Fruit fly (Drosophila melanogaster) whole organism, embryonic: ENCODE data around the gene DNAlig4.

Source experiments
- Antp ChIP-seq: fragments of 200-800 bp; sonication (Bioruptor generic); optimal IDR thresholded peaks from 3 replicates; lab custom pipeline; 2016; ENCODE audit warnings: missing biosample characterization, missing genetic modification characterization
- Atf-2 ChIP-seq: fragments of 200-800 bp; sonication (Bioruptor generic); optimal IDR thresholded peaks from 2 replicates; lab custom pipeline; 2016; ENCODE audit warnings: missing biosample characterization, missing genetic modification characterization
- CG1024 ChIP-seq: fragments of 200-800 bp; sonication (Bioruptor generic); IDR thresholded peaks from 2 replicates; pipeline ENCODE4 v1.3.6; 2022; ENCODE audit warnings: missing biosample characterization, missing genetic modification characterization
- CG10462 ChIP-seq: fragments of 200-800 bp; sonication (Bioruptor generic); optimal IDR thresholded peaks from 2 replicates; lab custom pipeline; 2016; ENCODE audit warnings: missing biosample characterization, missing genetic modification characterization
- CG12219 ChIP-seq: fragments of 200-800 bp; sonication (Bioruptor generic); optimal IDR thresholded peaks from 3 replicates; lab custom pipeline; 2018; ENCODE audit warnings: missing biosample characterization, mild to moderate bottlenecking, missing genetic modification characterization
- CG12236 ChIP-seq: fragments of 200-800 bp; sonication (Bioruptor generic); optimal IDR thresholded peaks from 2 replicates; lab custom pipeline; 2016; ENCODE audit warnings: missing biosample characterization, missing genetic modification characterization
- CG1233 ChIP-seq: fragments of 200-800 bp; sonication (Bioruptor generic); optimal IDR thresholded peaks from 4 replicates; lab custom pipeline; 2018; ENCODE audit warnings: missing biosample characterization, mild to moderate bottlenecking, missing genetic modification characterization
- CG13775 ChIP-seq: fragments of 200-800 bp; sonication (Bioruptor generic); optimal IDR thresholded peaks from 3 replicates; lab custom pipeline; 2017; ENCODE audit warnings: missing biosample characterization, mild to moderate bottlenecking, missing genetic modification characterization
- CG17612 ChIP-seq: fragments of 200-800 bp; sonication (Bioruptor generic); IDR thresholded peaks from 2 replicates; pipeline ENCODE4 v1.3.6; 2022; ENCODE audit warnings: missing biosample characterization, missing genetic modification characterization
- CG17829 ChIP-seq: fragments of 200-800 bp; optimal IDR thresholded peaks from 2 replicates; lab custom pipeline; 2019; ENCODE audit warnings: missing biosample characterization, mild to moderate bottlenecking, missing genetic modification characterization, moderate library complexity
- CG18599 ChIP-seq: fragments of 200-800 bp; sonication (Bioruptor generic); optimal IDR thresholded peaks from 3 replicates; lab custom pipeline; 2017; ENCODE audit warnings: missing biosample characterization, missing genetic modification characterization, mild to moderate bottlenecking, moderate library complexity, missing genetic modification reagents
- CG3065 ChIP-seq: fragments of 200-800 bp; sonication (Bioruptor generic); optimal IDR thresholded peaks from 2 replicates; lab custom pipeline; 2016; ENCODE audit warnings: missing biosample characterization, missing genetic modification characterization
- CG43689 ChIP-seq: fragments of 200-800 bp; sonication (Bioruptor generic); IDR thresholded peaks from 2 replicates; pipeline ENCODE4 v1.3.6; 2022; ENCODE audit warnings: missing biosample characterization, missing genetic modification characterization
- CG4424 ChIP-seq: fragments of 200-800 bp; sonication (Bioruptor generic); optimal IDR thresholded peaks from 3 replicates; lab custom pipeline; 2016; ENCODE audit warnings: missing biosample characterization, missing genetic modification characterization
- CG4707 ChIP-seq: fragments of 200-800 bp; sonication (Bioruptor generic); optimal IDR thresholded peaks from 2 replicates; lab custom pipeline; 2018; ENCODE audit warnings: missing biosample characterization, mild to moderate bottlenecking, missing genetic modification characterization, moderate library complexity
- CG7556 ChIP-seq: fragments of 200-800 bp; sonication (Bioruptor generic); optimal IDR thresholded peaks from 2 replicates; lab custom pipeline; 2017; ENCODE audit warnings: missing biosample characterization, mild to moderate bottlenecking, missing genetic modification characterization
- CG8281 ChIP-seq: fragments of 200-800 bp; sonication (Bioruptor generic); optimal IDR thresholded peaks from 2 replicates; lab custom pipeline; 2018; ENCODE audit warnings: missing biosample characterization, mild to moderate bottlenecking, missing genetic modification characterization, moderate library complexity
- CG9727 ChIP-seq: fragments of 200-800 bp; sonication (Bioruptor generic); optimal IDR thresholded peaks from 3 replicates; lab custom pipeline; 2017; ENCODE audit warnings: missing biosample characterization, mild to moderate bottlenecking, missing genetic modification characterization
- D19A ChIP-seq: fragments of 200-800 bp; optimal IDR thresholded peaks from 3 replicates; lab custom pipeline; 2019; ENCODE audit warnings: missing biosample characterization, mild to moderate bottlenecking, missing genetic modification characterization, moderate library complexity
- Dad ChIP-seq: fragments of 200-800 bp; sonication (Bioruptor generic); optimal IDR thresholded peaks from 3 replicates; lab custom pipeline; 2016; ENCODE audit warnings: missing biosample characterization, missing genetic modification characterization
- Dbx ChIP-seq: fragments of 200-800 bp; sonication (Bioruptor generic); IDR thresholded peaks from 3 replicates; pipeline ENCODE4 v1.3.6; 2022; ENCODE audit warnings: missing biosample characterization, missing genetic modification characterization
- Dip2 ChIP-seq: fragments of 200-800 bp; sonication (Bioruptor generic); IDR thresholded peaks from 2 replicates; pipeline ENCODE4 v1.3.6; 2022; ENCODE audit warnings: missing biosample characterization, missing genetic modification characterization
- Doc2 ChIP-seq: fragments of 200-800 bp; sonication (Bioruptor generic); IDR thresholded peaks from 2 replicates; pipeline ENCODE4 v1.3.6; 2022; ENCODE audit warnings: missing biosample characterization, missing genetic modification characterization
- H2.0 ChIP-seq: fragments of 200-800 bp; sonication (Bioruptor generic); IDR thresholded peaks from 2 replicates; pipeline ENCODE4 v1.3.6; 2022; ENCODE audit warnings: missing biosample characterization, missing genetic modification characterization
- HLH4C ChIP-seq: fragments of 200-800 bp; sonication (Bioruptor generic); IDR thresholded peaks from 3 replicates; pipeline ENCODE4 v1.3.6; 2022; ENCODE audit warnings: missing biosample characterization, missing genetic modification characterization; ENCODE audit not compliant: partially characterized antibody
- Hsf ChIP-seq: fragments of 200-800 bp; sonication (Bioruptor generic); optimal IDR thresholded peaks from 3 replicates; lab custom pipeline; 2016; ENCODE audit warnings: missing biosample characterization, missing genetic modification characterization
- Max ChIP-seq: fragments of 200-800 bp; sonication (Bioruptor generic); optimal IDR thresholded peaks from 2 replicates; lab custom pipeline; 2016; ENCODE audit warnings: missing biosample characterization, mild to moderate bottlenecking, missing genetic modification characterization
- Nf-YB ChIP-seq: fragments of 200-800 bp; sonication (Bioruptor generic); optimal IDR thresholded peaks from 3 replicates; lab custom pipeline; 2019; ENCODE audit warnings: missing biosample characterization, mild to moderate bottlenecking, missing genetic modification characterization, moderate library complexity
- Rx ChIP-seq: fragments of 200-800 bp; sonication (Bioruptor generic); IDR thresholded peaks from 2 replicates; pipeline ENCODE4 v1.3.6; 2022; ENCODE audit warnings: missing biosample characterization, missing genetic modification characterization
- Six4 ChIP-seq: fragments of 200-800 bp; sonication (Bioruptor generic); optimal IDR thresholded peaks from 2 replicates; lab custom pipeline; 2016; ENCODE audit warnings: missing biosample characterization, missing genetic modification characterization
- Sry-β ChIP-seq: fragments of 200-800 bp; sonication (Bioruptor generic); optimal IDR thresholded peaks from 2 replicates; lab custom pipeline; 2018; ENCODE audit warnings: missing biosample characterization, mild to moderate bottlenecking, missing genetic modification characterization, moderate library complexity
- ara ChIP-seq: fragments of 200-800 bp; sonication (Bioruptor generic); IDR thresholded peaks from 2 replicates; pipeline ENCODE4 v1.3.6; 2022; ENCODE audit warnings: missing biosample characterization, missing genetic modification characterization
- bowl ChIP-seq: fragments of 200-800 bp; sonication (Bioruptor generic); IDR thresholded peaks from 2 replicates; pipeline ENCODE4 v1.3.6; 2022; ENCODE audit warnings: missing biosample characterization, missing genetic modification characterization
- cad ChIP-seq: fragments of >200 bp; optimal IDR thresholded peaks from 2 replicates; lab custom pipeline; 2017; ENCODE audit warnings: missing biosample characterization, missing genetic modification characterization
- chm ChIP-seq: fragments of 200-800 bp; sonication (Bioruptor generic); IDR thresholded peaks from 2 replicates; pipeline ENCODE4 v1.3.6; 2022; ENCODE audit warnings: missing biosample characterization, missing genetic modification characterization
- ci ChIP-seq: fragments of 200-800 bp; sonication (Bioruptor generic); IDR thresholded peaks from 3 replicates; pipeline ENCODE4 v1.3.6; 2022; ENCODE audit warnings: missing biosample characterization, missing genetic modification characterization
- croc ChIP-seq: fragments of 200-800 bp; sonication (Bioruptor generic); conservative IDR thresholded peaks from 3 replicates; pipeline ENCODE4 v1.3.6; 2022; ENCODE audit warnings: missing biosample characterization, missing genetic modification characterization
- crp ChIP-seq, 2 experiments: fragments of 200-800 bp; sonication (Bioruptor generic); optimal IDR thresholded peaks; 2 replicates in 1 of 2; 3 replicates in 1 of 2; lab custom pipeline; 2017; ENCODE audit warnings: missing biosample characterization in 2 of 2, missing genetic modification characterization in 2 of 2, mild to moderate bottlenecking in 1 of 2, moderate library complexity in 1 of 2
- dysf ChIP-seq: fragments of 200-800 bp; sonication (Bioruptor generic); IDR thresholded peaks from 3 replicates; pipeline ENCODE4 v1.3.6; 2022; ENCODE audit warnings: missing biosample characterization, missing genetic modification characterization
- exex ChIP-seq: fragments of 200-800 bp; sonication (Bioruptor generic); optimal IDR thresholded peaks from 4 replicates; lab custom pipeline; 2018; ENCODE audit warnings: missing biosample characterization, mild to moderate bottlenecking, missing genetic modification characterization, moderate library complexity
- fd96Cb ChIP-seq: fragments of 200-800 bp; sonication (Bioruptor generic); optimal IDR thresholded peaks from 2 replicates; lab custom pipeline; 2018; ENCODE audit warnings: missing biosample characterization, mild to moderate bottlenecking, missing genetic modification characterization, moderate library complexity
- h ChIP-seq: fragments of >200 bp; optimal IDR thresholded peaks from 2 replicates; lab custom pipeline; 2017
- hbn ChIP-seq: fragments of 200-800 bp; sonication (Bioruptor generic); IDR thresholded peaks from 2 replicates; pipeline ENCODE4 v1.3.6; 2022; ENCODE audit warnings: missing biosample characterization, missing genetic modification characterization; ENCODE audit not compliant: partially characterized antibody
- hth ChIP-seq: fragments of >200 bp; optimal IDR thresholded peaks from 2 replicates; lab custom pipeline; 2017; ENCODE audit warnings: inconsistent platforms
- lmd ChIP-seq: fragments of 200-800 bp; sonication (Bioruptor generic); IDR thresholded peaks from 2 replicates; pipeline ENCODE4 v1.3.6; 2022; ENCODE audit warnings: missing biosample characterization, missing genetic modification characterization
- nmo ChIP-seq: fragments of 200-800 bp; sonication (Bioruptor generic); optimal IDR thresholded peaks from 2 replicates; lab custom pipeline; 2018; ENCODE audit warnings: missing biosample characterization, mild to moderate bottlenecking, missing genetic modification characterization, moderate library complexity
- pho ChIP-seq: fragments of 200-800 bp; sonication (Bioruptor generic); optimal IDR thresholded peaks from 2 replicates; lab custom pipeline; 2016; ENCODE audit warnings: missing biosample characterization, missing genetic modification characterization
- psq ChIP-seq: fragments of 200-800 bp; sonication (Bioruptor generic); optimal IDR thresholded peaks from 2 replicates; lab custom pipeline; 2017; ENCODE audit warnings: missing biosample characterization, missing genetic modification characterization
- row ChIP-seq: fragments of 200-800 bp; sonication (Bioruptor generic); IDR thresholded peaks from 3 replicates; pipeline ENCODE4 v1.3.6; 2022; ENCODE audit warnings: missing biosample characterization, missing genetic modification characterization
- sens-2 ChIP-seq: fragments of 200-800 bp; sonication (Bioruptor generic); IDR thresholded peaks from 2 replicates; pipeline ENCODE4 v1.3.6; 2022; ENCODE audit warnings: missing biosample characterization, missing genetic modification characterization
- sna ChIP-seq: fragments of 200-800 bp; sonication (Bioruptor generic); IDR thresholded peaks from 2 replicates; pipeline ENCODE4 v1.3.6; 2022; ENCODE audit warnings: missing biosample characterization, missing genetic modification characterization; ENCODE audit not compliant: partially characterized antibody
- toy ChIP-seq: fragments of 200-800 bp; sonication (Bioruptor generic); IDR thresholded peaks from 2 replicates; pipeline ENCODE4 v1.3.6; 2022; ENCODE audit warnings: missing biosample characterization, missing genetic modification characterization

The DNAlig4 gene

DNA sequence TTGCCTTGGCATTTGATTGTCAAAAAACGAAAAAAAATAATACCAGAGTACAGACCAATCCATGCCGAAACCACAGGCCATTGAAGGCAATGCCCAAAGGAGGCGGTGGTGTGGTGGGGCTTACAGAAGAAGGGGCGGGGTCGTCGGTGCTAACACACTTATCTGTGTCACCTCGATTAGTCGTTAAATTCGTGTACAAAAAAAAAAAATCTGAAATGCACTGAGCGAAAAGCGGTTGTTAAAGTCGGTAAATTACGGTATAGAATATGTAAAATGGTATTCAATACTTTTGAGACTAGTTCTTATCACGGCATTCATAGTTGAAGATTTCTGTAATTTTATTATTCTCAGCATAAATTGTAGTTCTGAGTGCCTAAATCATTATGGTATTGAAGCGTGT is 23.6 kb downstream of the DNAlig4 start (continued):
- TF ChIP-seq sens-2 (GFP tag; lab: Robert Waterston, UW) (peak; percentile 69), CG4424 (peak; percentile 71), bowl (GFP tag; lab: Robert Waterston, UW) (peak; percentile 46; the same call in 1 of the 2 replicates), croc (no peak; the same call in 2 of the 3 replicates), D19A (tag; lab: Kevin White, UChicago) (peak; percentile 24), CG1233 (GFP tag; lab: Kevin White, UChicago) (peak; percentile 23), nmo (GFP tag; lab: Kevin White, UChicago) (peak; percentile 60), CG13775 (GFP tag; lab: Kevin White, UChicago) (peak; percentile 15), Dad (no peak), hbn (GFP tag; lab: Robert Waterston, UW) (no peak), psq (GFP tag; lab: Kevin White, UChicago) (no peak), dysf (GFP tag; lab: Robert Waterston, UW) (peak; percentile 75), pho (no peak), Dbx (GFP tag; lab: Robert Waterston, UW) (peak; percentile 40; the same call in 1 of the 3 replicates), CG12219 (GFP tag; lab: Kevin White, UChicago) (peak; percentile 36), row (peak; percentile 71), Atf-2 (GFP tag; lab: Kevin White, UChicago) (peak; percentile 19), ci (GFP tag; lab: Robert Waterston, UW) (peak; percentile 72), CG17612 (GFP tag; lab: Robert Waterston, UW) (no peak), Six4 (GFP tag; lab: Kevin White, UChicago) (peak; percentile 17), cad (no peak), CG17829 (tag; lab: Kevin White, UChicago) (peak; percentile 17), sna (GFP tag; lab: Robert Waterston, UW) (no peak), H2.0 (peak; percentile 42; the same call in 1 of the 2 replicates), Antp (GFP tag; lab: Kevin White, UChicago) (peak; percentile 34), Doc2 (GFP tag; lab: Robert Waterston, UW) (no peak), toy (GFP tag; lab: Robert Waterston, UW) (no peak), crp (GFP tag; optimal IDR thresholded peaks at IDR 0.05; lab: Kevin White, UChicago) (no peak), Sry-β (GFP tag; lab: Kevin White, UChicago) (no peak), chm (GFP tag; lab: Robert Waterston, UW) (0 out of 2 replicates have a peak, but pooled peaks have one; percentile 59), h (lab: Kevin White, UChicago) (no peak), Rx (0 out of 2 replicates have a peak, but pooled peaks have one; percentile 42), CG8281 (no peak), Hsf (GFP tag; lab: Kevin White, UChicago) (peak; percentile 49), CG3065 (GFP tag; lab: Kevin White, UChicago) (no peak), CG10462 (no peak), Nf-YB (GFP tag; lab: Kevin White, UChicago) (no peak), lmd (GFP tag; lab: Robert Waterston, UW) (peak; percentile 26; the same call in 1 of the 2 replicates), hth (no peak), Max (GFP tag; lab: Kevin White, UChicago) (peak; percentile 39), ara (GFP tag; lab: Robert Waterston, UW) (peak; percentile 77), CG12236 (no peak), exex (tag; lab: Kevin White, UChicago) (peak; percentile 81), CG9727 (peak; percentile 56), CG4707 (no peak), CG43689 (GFP tag; lab: Robert Waterston, UW) (0 out of 2 replicates have a peak, but pooled peaks have one; percentile 13), HLH4C (no peak), fd96Cb (peak; percentile 55), Dip2 (GFP tag; lab: Robert Waterston, UW) (no peak), CG7556 (peak; percentile 27), CG1024 (GFP tag; lab: Robert Waterston, UW) (peak; percentile 75), CG18599 (GFP tag; lab: Kevin White, UChicago) (peak; percentile 60)
